Fruit fly (Drosophila melanogaster) whole organism, embryonic: ENCODE results near the gene CG34138.

Experiments
- Awh ChIP-seq: fragments of 200-800 bp; sonication (Bioruptor generic); IDR thresholded peaks from 2 replicates; pipeline ENCODE4, ENCODE4 v1.3.6; 2022; ENCODE audit warnings: missing biosample characterization, missing genetic modification characterization
- BtbVII ChIP-seq: fragments of 200-800 bp; sonication (Bioruptor generic); optimal IDR thresholded peaks from 3 replicates; lab custom pipeline; 2017; ENCODE audit warnings: missing biosample characterization, mild to moderate bottlenecking, missing genetic modification characterization
- CG10366 ChIP-seq: fragments of 200-800 bp; sonication (Bioruptor generic); IDR thresholded peaks from 2 replicates; pipeline ENCODE4 v1.3.6; 2022; ENCODE audit warnings: missing biosample characterization, missing genetic modification characterization
- CG13287 ChIP-seq: fragments of 200-800 bp; sonication (Bioruptor generic); IDR thresholded peaks from 2 replicates; pipeline ENCODE4 v1.3.6; 2022; ENCODE audit warnings: missing biosample characterization, missing genetic modification characterization; ENCODE audit not compliant: partially characterized antibody
- CG13775 ChIP-seq: fragments of 200-800 bp; sonication (Bioruptor generic); optimal IDR thresholded peaks from 3 replicates; lab custom pipeline; 2017; ENCODE audit warnings: missing biosample characterization, mild to moderate bottlenecking, missing genetic modification characterization
- CG14860 ChIP-seq: fragments of 200-800 bp; sonication (Bioruptor generic); IDR thresholded peaks from 3 replicates; pipeline ENCODE4 v1.3.6; 2022; ENCODE audit warnings: missing biosample characterization, missing genetic modification characterization; ENCODE audit not compliant: partially characterized antibody
- CG15479 ChIP-seq: fragments of 200-800 bp; sonication (Bioruptor generic); optimal IDR thresholded peaks from 3 replicates; lab custom pipeline; 2019; ENCODE audit warnings: missing biosample characterization, mild to moderate bottlenecking, missing genetic modification characterization, moderate library complexity
- CG1603 ChIP-seq: fragments of 200-800 bp; sonication (Bioruptor generic); optimal IDR thresholded peaks from 2 replicates; lab custom pipeline; 2019; ENCODE audit warnings: missing biosample characterization, mild to moderate bottlenecking, missing genetic modification characterization, moderate library complexity
- CG16813 ChIP-seq: fragments of 200-800 bp; sonication (Bioruptor generic); IDR thresholded peaks from 3 replicates; pipeline ENCODE4 v1.3.6; 2022; ENCODE audit warnings: missing biosample characterization, missing genetic modification characterization; ENCODE audit not compliant: partially characterized antibody
- CG17912 ChIP-seq: fragments of 200-800 bp; sonication (Bioruptor generic); optimal IDR thresholded peaks from 2 replicates; lab custom pipeline; 2018; ENCODE audit warnings: missing biosample characterization, mild to moderate bottlenecking, missing genetic modification characterization
- CG18262 ChIP-seq: fragments of 200-800 bp; optimal IDR thresholded peaks from 3 replicates; lab custom pipeline; 2019; ENCODE audit warnings: missing biosample characterization, mild to moderate bottlenecking, missing genetic modification characterization, moderate library complexity
- CG2129 ChIP-seq: fragments of 200-800 bp; sonication (Bioruptor generic); IDR thresholded peaks from 2 replicates; pipeline ENCODE4 v1.3.6; 2022; ENCODE audit warnings: missing biosample characterization, missing genetic modification characterization; ENCODE audit not compliant: partially characterized antibody
- CG2678 ChIP-seq: fragments of 200-800 bp; sonication (Bioruptor generic); optimal IDR thresholded peaks from 3 replicates; lab custom pipeline; 2019; ENCODE audit warnings: missing biosample characterization, mild to moderate bottlenecking, missing genetic modification characterization, moderate library complexity
- CG32772 ChIP-seq: fragments of 200-800 bp; sonication (Bioruptor generic); IDR thresholded peaks from 2 replicates; pipeline ENCODE4 v1.3.6; 2022; ENCODE audit warnings: missing biosample characterization, missing genetic modification characterization
- CG3838 ChIP-seq: fragments of 200-800 bp; sonication (Bioruptor generic); optimal IDR thresholded peaks from 3 replicates; lab custom pipeline; 2016; ENCODE audit warnings: missing biosample characterization, missing genetic modification characterization
- CG42726 ChIP-seq: fragments of 200-800 bp; sonication (Bioruptor generic); IDR thresholded peaks from 2 replicates; pipeline ENCODE4 v1.3.6; 2022; ENCODE audit warnings: missing biosample characterization, missing genetic modification characterization; ENCODE audit not compliant: partially characterized antibody
- CG5245 ChIP-seq: fragments of 200-800 bp; sonication (Bioruptor generic); optimal IDR thresholded peaks from 3 replicates; lab custom pipeline; 2016; ENCODE audit warnings: missing biosample characterization, missing genetic modification characterization
- CG6791 ChIP-seq: fragments of 200-800 bp; sonication (Bioruptor generic); IDR thresholded peaks from 3 replicates; pipeline ENCODE4 v1.3.6; 2022; ENCODE audit warnings: missing biosample characterization, missing genetic modification characterization; ENCODE audit not compliant: partially characterized antibody
- CG7963 ChIP-seq: fragments of 200-800 bp; sonication (Bioruptor generic); IDR thresholded peaks from 3 replicates; pipeline ENCODE4 v1.3.6; 2022; ENCODE audit warnings: missing biosample characterization, missing genetic modification characterization; ENCODE audit not compliant: partially characterized antibody
- CrebB ChIP-seq: fragments of 200-800 bp; sonication (Bioruptor generic); optimal IDR thresholded peaks from 3 replicates; lab custom pipeline; 2018; ENCODE audit warnings: missing biosample characterization, mild to moderate bottlenecking, missing genetic modification characterization
- Deaf1 ChIP-seq: fragments of 200-800 bp; optimal IDR thresholded peaks from 3 replicates; lab custom pipeline; 2019; ENCODE audit warnings: missing biosample characterization, mild to moderate bottlenecking, missing genetic modification characterization, moderate library complexity
- Dref ChIP-seq: fragments of 200-800 bp; sonication (Bioruptor generic); IDR thresholded peaks from 2 replicates; pipeline ENCODE4 v1.3.6; 2022; ENCODE audit warnings: missing biosample characterization, missing genetic modification characterization
- Drgx ChIP-seq: fragments of 200-800 bp; sonication (Bioruptor generic); IDR thresholded peaks from 2 replicates; pipeline ENCODE4 v1.3.6; 2022; ENCODE audit warnings: missing biosample characterization, missing genetic modification characterization
- HLH4C ChIP-seq: fragments of 200-800 bp; sonication (Bioruptor generic); IDR thresholded peaks from 3 replicates; pipeline ENCODE4 v1.3.6; 2022; ENCODE audit warnings: missing biosample characterization, missing genetic modification characterization; ENCODE audit not compliant: partially characterized antibody
- Hmr ChIP-seq: fragments of 200-800 bp; sonication (Bioruptor generic); optimal IDR thresholded peaks from 3 replicates; lab custom pipeline; 2017; ENCODE audit warnings: mild to moderate bottlenecking, missing biosample characterization, missing genetic modification reagents, missing genetic modification characterization
- Max ChIP-seq: fragments of 200-800 bp; sonication (Bioruptor generic); optimal IDR thresholded peaks from 2 replicates; lab custom pipeline; 2016; ENCODE audit warnings: missing biosample characterization, mild to moderate bottlenecking, missing genetic modification characterization
- Mrtf ChIP-seq: fragments of 200-800 bp; sonication (Bioruptor generic); IDR thresholded peaks from 3 replicates; pipeline ENCODE4 v1.3.6; 2022; ENCODE audit warnings: missing biosample characterization, missing genetic modification characterization
- Ravus ChIP-seq: fragments of 200-800 bp; sonication (Bioruptor generic); IDR thresholded peaks from 2 replicates; pipeline ENCODE4 v1.3.6; 2022; ENCODE audit warnings: missing biosample characterization, missing genetic modification characterization
- YL-1 ChIP-seq: fragments of 200-800 bp; sonication (Bioruptor generic); optimal IDR thresholded peaks from 3 replicates; lab custom pipeline; 2017; ENCODE audit warnings: missing biosample characterization, mild to moderate bottlenecking, missing genetic modification characterization
- abd-A ChIP-seq: fragments of 200-800 bp; sonication (Bioruptor generic); optimal IDR thresholded peaks from 3 replicates; lab custom pipeline; 2019; ENCODE audit warnings: missing biosample characterization, mild to moderate bottlenecking, missing genetic modification characterization, moderate library complexity
- amos ChIP-seq: fragments of 200-800 bp; sonication (Bioruptor generic); IDR thresholded peaks from 2 replicates; pipeline ENCODE4 v1.3.6; 2022; ENCODE audit warnings: missing biosample characterization, missing genetic modification characterization; ENCODE audit not compliant: partially characterized antibody
- cas ChIP-seq: fragments of 200-800 bp; sonication (Bioruptor generic); IDR thresholded peaks from 2 replicates; pipeline ENCODE4 v1.3.6; 2022; ENCODE audit warnings: missing biosample characterization, missing genetic modification characterization
- cg ChIP-seq: fragments of 200-800 bp; sonication (Bioruptor generic); optimal IDR thresholded peaks from 3 replicates; lab custom pipeline; 2019; ENCODE audit warnings: missing biosample characterization, mild to moderate bottlenecking, missing genetic modification characterization, moderate library complexity
- chn ChIP-seq: fragments of 200-800 bp; sonication (Bioruptor generic); optimal IDR thresholded peaks from 2 replicates; lab custom pipeline; 2016; ENCODE audit warnings: missing biosample characterization, missing genetic modification characterization
- croc ChIP-seq: fragments of 200-800 bp; sonication (Bioruptor generic); conservative IDR thresholded peaks from 3 replicates; pipeline ENCODE4 v1.3.6; 2022; ENCODE audit warnings: missing biosample characterization, missing genetic modification characterization
- dati ChIP-seq: fragments of 200-800 bp; sonication (Bioruptor generic); IDR thresholded peaks from 2 replicates; pipeline ENCODE4 v1.3.6; 2022; ENCODE audit warnings: missing biosample characterization, missing genetic modification characterization
- lbe ChIP-seq: fragments of 200-800 bp; sonication (Bioruptor generic); optimal IDR thresholded peaks from 2 replicates; lab custom pipeline; 2016; ENCODE audit warnings: missing biosample characterization, mild to moderate bottlenecking, missing genetic modification characterization
- luna ChIP-seq: fragments of 200-800 bp; sonication (Bioruptor generic); optimal IDR thresholded peaks from 2 replicates; lab custom pipeline; 2016; ENCODE audit warnings: missing biosample characterization, missing genetic modification characterization
- pzg ChIP-seq: fragments of 200-800 bp; sonication (Bioruptor generic); optimal IDR thresholded peaks from 3 replicates; lab custom pipeline; 2018; ENCODE audit warnings: missing biosample characterization, mild to moderate bottlenecking, missing genetic modification characterization, moderate library complexity
- repo ChIP-seq: fragments of 200-800 bp; sonication (Bioruptor generic); optimal IDR thresholded peaks from 2 replicates; lab custom pipeline; 2016; ENCODE audit warnings: missing biosample characterization, missing genetic modification characterization
- rib ChIP-seq: fragments of 200-800 bp; sonication (Bioruptor generic); IDR thresholded peaks from 2 replicates; pipeline ENCODE4 v1.3.6; 2022; ENCODE audit warnings: missing biosample characterization, missing genetic modification characterization
- row ChIP-seq: fragments of 200-800 bp; sonication (Bioruptor generic); IDR thresholded peaks from 3 replicates; pipeline ENCODE4 v1.3.6; 2022; ENCODE audit warnings: missing biosample characterization, missing genetic modification characterization
- so ChIP-seq: fragments of 200-800 bp; sonication (Bioruptor generic); IDR thresholded peaks from 3 replicates; pipeline ENCODE4 v1.3.6; 2022; ENCODE audit warnings: missing biosample characterization, missing genetic modification characterization
- sqz ChIP-seq: fragments of 200-800 bp; sonication (Bioruptor generic); optimal IDR thresholded peaks from 3 replicates; lab custom pipeline; 2018; ENCODE audit warnings: missing biosample characterization, mild to moderate bottlenecking, missing genetic modification characterization
- stwl ChIP-seq: fragments of 200-800 bp; sonication (Bioruptor generic); optimal IDR thresholded peaks from 3 replicates; lab custom pipeline; 2018; ENCODE audit warnings: missing biosample characterization, mild to moderate bottlenecking, missing genetic modification characterization, moderate library complexity
- tap ChIP-seq: fragments of 200-800 bp; optimal IDR thresholded peaks from 3 replicates; lab custom pipeline; 2019; ENCODE audit warnings: missing biosample characterization, mild to moderate bottlenecking, missing genetic modification characterization, moderate library complexity
- tgo ChIP-seq: fragments of 200-800 bp; sonication (Bioruptor generic); IDR thresholded peaks from 3 replicates; pipeline ENCODE4 v1.3.6; 2022; ENCODE audit warnings: missing biosample characterization, missing genetic modification characterization
- usp ChIP-seq: fragments of >200 bp; optimal IDR thresholded peaks from 2 replicates; lab custom pipeline; 2017; ENCODE audit warnings: missing biosample characterization, missing genetic modification characterization
- z ChIP-seq: fragments of 200-800 bp; sonication (Bioruptor generic); IDR thresholded peaks from 3 replicates; pipeline ENCODE4 v1.3.6; 2022; ENCODE audit warnings: missing biosample characterization, missing genetic modification characterization
- zfh1 ChIP-seq: fragments of 200-800 bp; sonication (Bioruptor generic); IDR thresholded peaks from 3 replicates; pipeline ENCODE4 v1.3.6; 2022; ENCODE audit warnings: missing biosample characterization, missing genetic modification characterization

CG34138 gene

dm6 chr3R:19642893-19643270 is 8.1 kb downstream of the CG34138 start (continued):
- TF ChIP-seq amos (GFP tag; lab: Robert Waterston, UW) (peak; percentile 76; the same call in 1 of the 2 replicates), CG15479 (GFP tag; lab: Kevin White, UChicago) (no peak), row (GFP tag; lab: Robert Waterston, UW) (peak; percentile 40; the same call in 2 of the 3 replicates), CG3838 (GFP tag; lab: Kevin White, UChicago) (no peak), luna (GFP tag; lab: Kevin White, UChicago) (no peak), Ravus (no peak), Awh (GFP tag; lab: Robert Waterston, UW) (no peak), CG42726 (GFP tag; lab: Robert Waterston, UW) (peak; percentile 52; the same call in 1 of the 2 replicates), CG1603 (tag; lab: Kevin White, UChicago) (no peak), usp (no peak), CG18262 (no peak), pzg (GFP tag; lab: Kevin White, UChicago) (peak; percentile 36), tap (tag; lab: Kevin White, UChicago) (no peak), cas (GFP tag; lab: Robert Waterston, UW) (no peak), CG32772 (GFP tag; lab: Robert Waterston, UW) (no peak), CG13775 (no peak), Deaf1 (tag; lab: Kevin White, UChicago) (no peak), cg (GFP tag; lab: Kevin White, UChicago) (no peak), z (GFP tag; lab: Robert Waterston, UW) (no peak), sqz (GFP tag; lab: Kevin White, UChicago) (no peak), rib (GFP tag; lab: Robert Waterston, UW) (peak; percentile 38; the same call in 1 of the 2 replicates), zfh1 (GFP tag; lab: Robert Waterston, UW) (peak; percentile 42; the same call in 1 of the 3 replicates), CG2678 (tag; lab: Kevin White, UChicago) (no peak), CG13287 (peak; percentile 80), Max (GFP tag; lab: Kevin White, UChicago) (no peak), CG17912 (GFP tag; lab: Kevin White, UChicago) (no peak), repo (GFP tag; lab: Kevin White, UChicago) (no peak), CG14860 (GFP tag; lab: Robert Waterston, UW) (peak; percentile 68), tgo (no peak), Mrtf (GFP tag; lab: Robert Waterston, UW) (0 out of 3 replicates have a peak, but pooled peaks have one; percentile 26), chn (GFP tag; lab: Kevin White, UChicago) (no peak), CG7963 (peak; percentile 69; the same call in 2 of the 3 replicates), Drgx (GFP tag; lab: Robert Waterston, UW) (no peak), CG6791 (peak; percentile 91), Hmr (peak; percentile 11), abd-A (no peak), Dref (GFP tag; lab: Robert Waterston, UW) (peak; percentile 34), lbe (GFP tag; lab: Kevin White, UChicago) (peak; percentile 41), dati (no peak), CG10366 (GFP tag; lab: Robert Waterston, UW) (peak; percentile 11; the same call in 1 of the 2 replicates), croc (no peak), so (GFP tag; lab: Robert Waterston, UW) (no peak), CrebB (tag; lab: Kevin White, UChicago) (no peak), stwl (tag; lab: Kevin White, UChicago) (peak; percentile 97), CG2129 (no peak; the same call in 1 of the 2 replicates), BtbVII (no peak), YL-1 (GFP tag; lab: Kevin White, UChicago) (no peak), CG5245 (no peak), CG16813 (GFP tag; lab: Robert Waterston, UW) (peak; percentile 69), HLH4C (peak; percentile 53; the same call in 1 of the 3 replicates)
